Worm (Caenorhabditis elegans) whole organism, L1 larva: ENCODE results near the gene C55B6.7.

ENCODE experiments used
- Y116A8C.19 ChIP-seq: sonication (generic microtip); optimal IDR thresholded peaks from 2 replicates; lab custom pipeline; 2016; ENCODE audit warnings: missing compliant biosample characterization, missing genetic modification characterization, borderline replicate concordance
- aha-1 ChIP-seq: fragments of 150-350 bp; optimal IDR thresholded peaks from 2 replicates; lab custom pipeline; 2014; ENCODE audit warnings: missing biosample characterization, missing genetic modification characterization
- ceh-63 ChIP-seq: fragments of 200-800 bp; sonication (Bioruptor generic); optimal IDR thresholded peaks from 2 replicates; lab custom pipeline; 2018; ENCODE audit warnings: mild to moderate bottlenecking, missing genetic modification characterization, missing compliant biosample characterization
- ceh-88 ChIP-seq: fragments of 200-800 bp; sonication (Bioruptor generic); IDR thresholded peaks from 2 replicates; pipeline ENCODE4 v1.3.6; 2022; ENCODE audit warnings: missing genetic modification characterization, missing compliant biosample characterization
- efl-1 ChIP-seq, 4 experiments: fragments of 150-350 bp; optimal IDR thresholded peaks in 3 of 4; peaks in 1 of 4; 1 replicate in 1 of 4; 2 replicates in 3 of 4; lab custom pipeline; 2014; ENCODE audit warnings: missing biosample characterization in 2 of 4, missing genetic modification characterization in 2 of 4, missing genetic modification reagents in 2 of 4
- efl-3 ChIP-seq: fragments of 200-800 bp; sonication (Bioruptor generic); optimal IDR thresholded peaks from 2 replicates; lab custom pipeline; 2018; ENCODE audit warnings: mild to moderate bottlenecking, missing genetic modification characterization, missing compliant biosample characterization
- egl-27 ChIP-seq, 2 experiments: fragments of 150-350 bp in 1 of 2; sonication (generic microtip); optimal IDR thresholded peaks; 3 replicates each; lab custom pipeline; 2017 to 2018; ENCODE audit warnings: missing biosample characterization in 2 of 2, missing genetic modification characterization in 2 of 2, missing genetic modification reagents in 2 of 2
- elt-2 ChIP-seq: sonication (generic microtip); optimal IDR thresholded peaks from 2 replicates; lab custom pipeline; 2016; ENCODE audit warnings: missing genetic modification characterization, mild to moderate bottlenecking, inconsistent platforms, missing compliant biosample characterization, missing genetic modification reagents
- elt-3 ChIP-seq, 6 experiments: fragments of 150-350 bp in 1 of 6; sonication (generic microtip); optimal IDR thresholded peaks; 2 replicates each; lab custom pipeline; 2017 to 2018; ENCODE audit warnings: missing biosample characterization in 6 of 6, missing genetic modification characterization in 6 of 6, inconsistent platforms in 1 of 6
- ets-5 ChIP-seq: fragments of 200-800 bp; sonication (Bioruptor generic); IDR thresholded peaks from 2 replicates; pipeline ENCODE4 v1.3.6; 2022; ENCODE audit warnings: missing genetic modification characterization, missing compliant biosample characterization
- fos-1 ChIP-seq: fragments of 150-350 bp; optimal IDR thresholded peaks from 2 replicates; lab custom pipeline; 2014; ENCODE audit warnings: missing biosample characterization, missing genetic modification characterization
- grh-1 ChIP-seq: fragments of 200-800 bp; sonication (Bioruptor generic); IDR thresholded peaks from 2 replicates; pipeline ENCODE4 v1.3.6; 2022; ENCODE audit warnings: missing genetic modification reagents, missing genetic modification characterization, missing compliant biosample characterization
- hpl-2 ChIP-seq: fragments of 150-350 bp; optimal IDR thresholded peaks from 2 replicates; lab custom pipeline; 2014; ENCODE audit warnings: missing biosample characterization, missing genetic modification reagents, missing genetic modification characterization
- isw-1 ChIP-seq: fragments of 200-800 bp; sonication (Bioruptor generic); IDR thresholded peaks from 2 replicates; pipeline ENCODE4 v1.3.6; 2022; ENCODE audit warnings: missing genetic modification characterization, missing compliant biosample characterization
- jun-1 ChIP-seq: fragments of 150-350 bp; optimal IDR thresholded peaks from 2 replicates; lab custom pipeline; 2014; ENCODE audit warnings: missing biosample characterization, missing genetic modification reagents, missing genetic modification characterization
- lin-35 ChIP-seq, 2 experiments: fragments of 150-350 bp; optimal IDR thresholded peaks; 2 replicates each; lab custom pipeline; 2014; ENCODE audit warnings: missing biosample characterization in 2 of 2, missing genetic modification characterization in 2 of 2, missing genetic modification reagents in 2 of 2
- lsy-2 ChIP-seq, 2 experiments: fragments of 150-350 bp; optimal IDR thresholded peaks; 2 replicates each; lab custom pipeline; 2014; ENCODE audit warnings: missing biosample characterization in 2 of 2, missing genetic modification characterization in 2 of 2
- mdl-1 ChIP-seq, 2 experiments: fragments of 150-350 bp; optimal IDR thresholded peaks; 2 replicates each; lab custom pipeline; 2014 to 2017; ENCODE audit warnings: missing biosample characterization in 2 of 2, missing genetic modification characterization in 2 of 2, inconsistent platforms in 1 of 2
- mep-1 ChIP-seq: fragments of 150-350 bp; optimal IDR thresholded peaks from 2 replicates; lab custom pipeline; 2014; ENCODE audit warnings: missing biosample characterization, missing genetic modification characterization
- nhr-12 ChIP-seq: sonication (generic microtip); optimal IDR thresholded peaks from 2 replicates; lab custom pipeline; 2017; ENCODE audit warnings: missing biosample characterization, missing genetic modification characterization
- nhr-19 ChIP-seq: fragments of 200-800 bp; sonication (Bioruptor generic); conservative IDR thresholded peaks from 2 replicates; pipeline ENCODE4 v1.3.6; 2022; ENCODE audit warnings: missing genetic modification characterization, missing compliant biosample characterization
- nhr-20 ChIP-seq: sonication (generic microtip); optimal IDR thresholded peaks from 2 replicates; lab custom pipeline; 2016; ENCODE audit warnings: mild to moderate bottlenecking, missing genetic modification characterization, missing compliant biosample characterization
- nhr-237 ChIP-seq: fragments of 150-350 bp; optimal IDR thresholded peaks from 2 replicates; lab custom pipeline; 2014; ENCODE audit warnings: missing biosample characterization, missing genetic modification characterization
- nhr-28 ChIP-seq: fragments of 150-350 bp; optimal IDR thresholded peaks from 2 replicates; lab custom pipeline; 2014; ENCODE audit warnings: missing biosample characterization, missing genetic modification characterization
- nhr-71 ChIP-seq: sonication (generic microtip); optimal IDR thresholded peaks from 2 replicates; lab custom pipeline; 2016; ENCODE audit warnings: mild to moderate bottlenecking, missing genetic modification characterization, moderate library complexity, missing compliant biosample characterization
- nhr-90 ChIP-seq: sonication (generic microtip); optimal IDR thresholded peaks from 2 replicates; lab custom pipeline; 2016; ENCODE audit warnings: mild to moderate bottlenecking, missing genetic modification characterization, missing compliant biosample characterization; ENCODE audit not compliant: poor library complexity
- pax-3 ChIP-seq: fragments of 200-800 bp; sonication (Bioruptor generic); optimal IDR thresholded peaks from 2 replicates; lab custom pipeline; 2018; ENCODE audit warnings: mild to moderate bottlenecking, missing genetic modification characterization, moderate library complexity, missing compliant biosample characterization
- rnt-1 ChIP-seq: sonication (generic microtip); optimal IDR thresholded peaks from 2 replicates; lab custom pipeline; 2016; ENCODE audit warnings: mild to moderate bottlenecking, missing genetic modification characterization, moderate library complexity, missing compliant biosample characterization
- skn-1 ChIP-seq: fragments of 150-350 bp; optimal IDR thresholded peaks from 2 replicates; lab custom pipeline; 2014; ENCODE audit warnings: missing biosample characterization, missing genetic modification characterization
- snpc-4 ChIP-seq: fragments of 150-350 bp; optimal IDR thresholded peaks from 2 replicates; lab custom pipeline; 2014; ENCODE audit warnings: missing biosample characterization, missing genetic modification characterization
- snu-23 ChIP-seq: sonication (generic microtip); optimal IDR thresholded peaks from 2 replicates; lab custom pipeline; 2016; ENCODE audit warnings: missing genetic modification characterization, missing compliant biosample characterization
- sup-37 ChIP-seq: fragments of 200-800 bp; sonication (Bioruptor generic); optimal IDR thresholded peaks from 2 replicates; lab custom pipeline; 2018; ENCODE audit warnings: mild to moderate bottlenecking, missing genetic modification characterization, missing compliant biosample characterization
- tbx-2 ChIP-seq: sonication (generic microtip); optimal IDR thresholded peaks from 2 replicates; lab custom pipeline; 2016; ENCODE audit warnings: missing genetic modification characterization, missing compliant biosample characterization
- unc-62 ChIP-seq: fragments of 150-350 bp; optimal IDR thresholded peaks from 2 replicates; lab custom pipeline; 2014; ENCODE audit warnings: missing biosample characterization, missing genetic modification reagents, missing genetic modification characterization
- unc-98 ChIP-seq: fragments of 200-800 bp; sonication (Bioruptor generic); IDR thresholded peaks from 2 replicates; pipeline ENCODE4 v1.3.6; 2022; ENCODE audit warnings: missing genetic modification characterization, missing compliant biosample characterization
- xbp-1 ChIP-seq: sonication (generic microtip); optimal IDR thresholded peaks from 2 replicates; lab custom pipeline; 2016; ENCODE audit warnings: missing genetic modification characterization, missing compliant biosample characterization
- zip-4 ChIP-seq: fragments of 200-800 bp; sonication (Bioruptor generic); optimal IDR thresholded peaks from 2 replicates; lab custom pipeline; 2018; ENCODE audit warnings: mild to moderate bottlenecking, missing genetic modification characterization, moderate library complexity, missing compliant biosample characterization
- ztf-11 ChIP-seq, 2 experiments: sonication (generic microtip); optimal IDR thresholded peaks; 2 replicates each; lab custom pipeline; 2016 to 2017; ENCODE audit warnings: missing genetic modification characterization in 2 of 2, missing biosample characterization in 1 of 2, missing compliant biosample characterization in 1 of 2
- ztf-4 ChIP-seq: fragments of 150-350 bp; optimal IDR thresholded peaks from 2 replicates; lab custom pipeline; 2014; ENCODE audit warnings: missing biosample characterization, missing genetic modification characterization

The C55B6.7 gene

ce11 chrX:7205195-7205594 is 13.4 kb upstream of the C55B6.7 start, which contains the start of gene C55B6.5:
C55B6.5 (minus strand) TSS chrX:7205295.
- TF ChIP-seq lsy-2 (tag; optimal IDR thresholded peaks at IDR 0.05; lab: Kevin White, UChicago), result no peak
- TF ChIP-seq ceh-88, result no peak
- no peak for TF ChIP-seq unc-62 (GFP tag; lab: Kevin White, UChicago)
- no peak for TF ChIP-seq mdl-1 (tag; optimal IDR thresholded peaks at IDR 0.05; lab: Kevin White, UChicago)
- no peak for TF ChIP-seq sup-37 (GFP tag; lab: Kevin White, UChicago)
- no peak for TF ChIP-seq mep-1
- TF ChIP-seq nhr-28 (tag; lab: Kevin White, UChicago), result no peak
- no peak for TF ChIP-seq nhr-237 (tag; lab: Kevin White, UChicago)
- no peak for TF ChIP-seq snpc-4 (tag; lab: Kevin White, UChicago)
- no peak for TF ChIP-seq unc-98 (GFP tag; lab: Robert Waterston, UW)
- no peak for TF ChIP-seq tbx-2 (tag; lab: Kevin White, UChicago)

- TF ChIP-seq xbp-1 (tag; lab: Kevin White, UChicago), result no peak
- no peak for TF ChIP-seq mdl-1 (tag; optimal IDR thresholded peaks at IDR 0.05; lab: Kevin White, UChicago)
- no peak for TF ChIP-seq unc-62 (GFP tag; lab: Kevin White, UChicago)
- TF ChIP-seq fos-1 (tag; lab: Kevin White, UChicago), result no peak
- no peak for TF ChIP-seq nhr-90 (tag; lab: Kevin White, UChicago)
- TF ChIP-seq efl-1 (optimal IDR thresholded peaks at IDR 0.05; lab: Kevin White, UChicago), result no peak
- peak in 1 of 2 experiments; percentile 26 for TF ChIP-seq efl-1 (GFP tag; optimal IDR thresholded peaks at IDR 0.05 in 1 of 2; lab: Kevin White, UChicago)
- TF ChIP-seq, all 84 proteins: peak for 1
These were observed 12.4 kb upstream of the C55B6.7 start for ce11 chrX:7204175-7204574.

- TF ChIP-seq nhr-12 (tag; lab: Kevin White, UChicago) (no peak), nhr-71 (tag; lab: Kevin White, UChicago) (peak; percentile 46), hpl-2 (GFP tag; lab: Kevin White, UChicago) (no peak), nhr-19 (GFP tag; lab: Robert Waterston, UW) (peak; percentile 30), elt-2 (peak; percentile 93), ztf-11 (tag; optimal IDR thresholded peaks at IDR 0.05; lab: Kevin White, UChicago) (no peak), lin-35 (GFP tag; optimal IDR thresholded peaks at IDR 0.05; lab: Kevin White, UChicago) (peak in 1 of 2 experiments; percentile 30), aha-1 (no peak), nhr-20 (tag; lab: Kevin White, UChicago) (peak; percentile 6), mdl-1 (tag; optimal IDR thresholded peaks at IDR 0.05; lab: Kevin White, UChicago) (peak in 1 of 2 experiments; percentile 13), rnt-1 (tag; lab: Kevin White, UChicago) (peak; percentile 13)
These were observed 8.7 kb upstream of the C55B6.7 start for ce11 chrX:7200475-7200874.

- TF ChIP-seq fos-1 (tag; lab: Kevin White, UChicago) (no peak), Y116A8C.19 (tag; lab: Kevin White, UChicago) (no peak), pax-3 (tag; lab: Kevin White, UChicago) (no peak), nhr-237 (tag; lab: Kevin White, UChicago) (no peak), nhr-90 (tag; lab: Kevin White, UChicago) (no peak), snu-23 (GFP tag; lab: Kevin White, UChicago) (no peak), nhr-20 (tag; lab: Kevin White, UChicago) (no peak), ztf-11 (tag; optimal IDR thresholded peaks at IDR 0.05; lab: Kevin White, UChicago) (no peak)
These were observed 8.1 kb upstream of the C55B6.7 start, which contains the start of gene C55B6.1 for ce11 chrX:7199831-7200414. C55B6.1 (plus strand) TSS chrX:7200364.

ce11 chrX:7193894-7194614 is 2.3 kb upstream of the C55B6.7 start, which contains the start of gene dnj-7:
dnj-7 (plus strand) TSS chrX:7194564.
- peak; percentile 33 for TF ChIP-seq nhr-90 (tag; lab: Kevin White, UChicago)
- TF ChIP-seq jun-1 (tag; lab: Kevin White, UChicago), result no peak
- no peak for TF ChIP-seq nhr-28 (tag; lab: Kevin White, UChicago)
- TF ChIP-seq zip-4 (GFP tag; lab: Kevin White, UChicago), result no peak
- TF ChIP-seq ceh-63, result no peak
- TF ChIP-seq isw-1 (GFP tag; lab: Robert Waterston, UW), result no peak
- peak in 2 of 6 experiments; percentile 54 to 79 for TF ChIP-seq elt-3 (tag; optimal IDR thresholded peaks at IDR 0.05; lab: Kevin White, UChicago)
- peak; percentile 100 for TF ChIP-seq xbp-1 (tag; lab: Kevin White, UChicago)
- no peak for TF ChIP-seq snpc-4 (tag; lab: Kevin White, UChicago)
- no peak for TF ChIP-seq ztf-11 (tag; optimal IDR thresholded peaks at IDR 0.05; lab: Kevin White, UChicago)
- no peak for TF ChIP-seq ztf-4
- TF ChIP-seq mdl-1 (tag; optimal IDR thresholded peaks at IDR 0.05; lab: Kevin White, UChicago), result no peak
- no peak for TF ChIP-seq ets-5 (GFP tag; lab: Robert Waterston, UW)
- TF ChIP-seq grh-1 (GFP tag; lab: Robert Waterston, UW), result 0 out of 2 replicates have a peak, but pooled peaks have one; percentile 22
- peak; percentile 66 for TF ChIP-seq nhr-20 (tag; lab: Kevin White, UChicago)
- no peak for TF ChIP-seq efl-3 (GFP tag; lab: Kevin White, UChicago)
- TF ChIP-seq snu-23 (GFP tag; lab: Kevin White, UChicago), result peak; percentile 69
- TF ChIP-seq skn-1 (tag; lab: Kevin White, UChicago), result no peak
- no peak for TF ChIP-seq egl-27 (tag; optimal IDR thresholded peaks at IDR 0.05; lab: Kevin White, UChicago)
